Worm (Caenorhabditis elegans): ENCODE measurements around the gene ZK792.7.

- TF ChIP-seq gmeb-1 (tag; optimal IDR thresholded peaks at IDR 0.05) (no peak), dmd-4 (tag; optimal IDR thresholded peaks at IDR 0.05) (no peak), ceh-82 (tag; optimal IDR thresholded peaks at IDR 0.05) (no peak), unc-39 (tag; optimal IDR thresholded peaks at IDR 0.05) (no peak), skn-1 (tag; optimal IDR thresholded peaks at IDR 0.05) (no peak), nhr-25 (tag; optimal IDR thresholded peaks at IDR 0.05) (no peak), F13H6.1 (tag; optimal IDR thresholded peaks at IDR 0.05) (no peak), sma-3 (GFP tag; optimal IDR thresholded peaks at IDR 0.05) (no peak), snpc-4 (tag; optimal IDR thresholded peaks at IDR 0.05) (no peak), fos-1 (tag; optimal IDR thresholded peaks at IDR 0.05) (no peak), lsy-2 (tag; optimal IDR thresholded peaks at IDR 0.05) (no peak), nhr-11 (tag; optimal IDR thresholded peaks at IDR 0.05) (no peak)
Observed at ce11 chrIV:11644705-11645104, 49.5 kb upstream of the ZK792.7 start.
